Worm (Caenorhabditis elegans) whole organism, L4 larva: ENCODE results near the gene C44H4.4.

Experiments used
- F10B5.3 ChIP-seq: sonication (generic microtip); optimal IDR thresholded peaks from 2 replicates; lab custom pipeline; 2016; ENCODE audit warnings: mild to moderate bottlenecking, missing genetic modification characterization, missing compliant biosample characterization
- F37D6.2 ChIP-seq: sonication (generic microtip); optimal IDR thresholded peaks from 2 replicates; lab custom pipeline; 2016; ENCODE audit warnings: mild to moderate bottlenecking, missing genetic modification characterization, missing compliant biosample characterization
- F44E2.7 ChIP-seq: fragments of 200-800 bp; sonication (Bioruptor generic); IDR thresholded peaks from 2 replicates; pipeline ENCODE4 v2.1.2; 2022; ENCODE audit warnings: missing genetic modification characterization, missing compliant biosample characterization
- R02D3.7 ChIP-seq: fragments of 150-350 bp; sonication (generic microtip); optimal IDR thresholded peaks from 3 replicates; lab custom pipeline; 2014; ENCODE audit warnings: missing biosample characterization, missing genetic modification characterization
- T20F7.1 ChIP-seq: fragments of 200-800 bp; sonication (Bioruptor generic); optimal IDR thresholded peaks from 2 replicates; lab custom pipeline; 2018; ENCODE audit warnings: mild to moderate bottlenecking, missing genetic modification characterization, missing compliant biosample characterization
- aha-1 ChIP-seq: fragments of 150-350 bp; peaks from one replicate; lab custom pipeline; 2014; ENCODE audit warnings: missing biosample characterization, missing genetic modification characterization
- aly-2 ChIP-seq: sonication (generic microtip); optimal IDR thresholded peaks from 2 replicates; lab custom pipeline; 2018; ENCODE audit warnings: missing biosample characterization, missing genetic modification characterization
- ceh-28 ChIP-seq: fragments of 150-350 bp; optimal IDR thresholded peaks from 2 replicates; lab custom pipeline; 2014; ENCODE audit warnings: missing biosample characterization, missing genetic modification reagents, missing genetic modification characterization
- ceh-32 ChIP-seq: sonication (generic microtip); optimal IDR thresholded peaks from 2 replicates; lab custom pipeline; 2016; ENCODE audit warnings: mild to moderate bottlenecking, missing genetic modification characterization, missing compliant biosample characterization; ENCODE audit not compliant: poor library complexity
- ceh-44 ChIP-seq: fragments of 200-800 bp; sonication (Bioruptor generic); IDR thresholded peaks from 2 replicates; pipeline ENCODE4 v1.3.6; 2022; ENCODE audit warnings: missing genetic modification reagents, missing genetic modification characterization, missing compliant biosample characterization
- ceh-62 ChIP-seq: sonication (generic microtip); optimal IDR thresholded peaks from 2 replicates; lab custom pipeline; 2017; ENCODE audit warnings: missing biosample characterization, missing genetic modification characterization
- ces-1 ChIP-seq: fragments of 150-350 bp; sonication (generic microtip); optimal IDR thresholded peaks from 4 replicates; lab custom pipeline; 2014; ENCODE audit warnings: missing biosample characterization, missing genetic modification reagents, missing genetic modification characterization
- ctbp-1 ChIP-seq: fragments of 200-800 bp; sonication (Bioruptor generic); IDR thresholded peaks from 2 replicates; pipeline ENCODE4 v1.3.6; 2022; ENCODE audit warnings: missing genetic modification reagents, missing genetic modification characterization, missing compliant biosample characterization
- daf-12 ChIP-seq: fragments of 150-350 bp; optimal IDR thresholded peaks from 2 replicates; lab custom pipeline; 2014; ENCODE audit warnings: missing biosample characterization, missing genetic modification reagents, missing genetic modification characterization
- daf-16 ChIP-seq, 3 experiments: sonication (generic microtip); optimal IDR thresholded peaks; 2 replicates each; lab custom pipeline; 2016 to 2017; ENCODE audit warnings: missing genetic modification characterization in 3 of 3, missing genetic modification reagents in 3 of 3, mild to moderate bottlenecking in 2 of 3, missing compliant biosample characterization in 2 of 3, missing biosample characterization in 1 of 3, moderate library complexity in 1 of 3
- daf-19 ChIP-seq: fragments of 200-800 bp; sonication (Bioruptor generic); conservative IDR thresholded peaks from 2 replicates; pipeline ENCODE4 v1.3.6; 2022; ENCODE audit warnings: missing genetic modification characterization, missing compliant biosample characterization
- daf-8 ChIP-seq: fragments of 200-800 bp; sonication (Bioruptor generic); IDR thresholded peaks from 2 replicates; pipeline ENCODE4 v1.3.6; 2022; ENCODE audit warnings: missing genetic modification characterization, missing compliant biosample characterization
- dve-1 ChIP-seq: sonication (generic microtip); optimal IDR thresholded peaks from 2 replicates; lab custom pipeline; 2017; ENCODE audit warnings: antibody characterized with exemption, mild to moderate bottlenecking, missing genetic modification characterization, missing compliant biosample characterization; ENCODE audit not compliant: insufficient read depth
- fos-1 ChIP-seq: fragments of 150-350 bp; optimal IDR thresholded peaks from 2 replicates; lab custom pipeline; 2014; ENCODE audit warnings: missing biosample characterization, missing genetic modification characterization
- hmg-1.1 ChIP-seq: fragments of 200-800 bp; sonication (Bioruptor generic); IDR thresholded peaks from 2 replicates; pipeline ENCODE4 v1.3.6; 2022; ENCODE audit warnings: missing genetic modification reagents, missing genetic modification characterization, missing compliant biosample characterization
- lim-7 ChIP-seq: fragments of 200-800 bp; sonication (Bioruptor generic); IDR thresholded peaks from 2 replicates; pipeline ENCODE4 v1.3.6; 2022; ENCODE audit warnings: missing genetic modification characterization, missing compliant biosample characterization
- lin-15B ChIP-seq: fragments of 150-350 bp; sonication (generic microtip); optimal IDR thresholded peaks from 3 replicates; lab custom pipeline; 2014; ENCODE audit warnings: missing biosample characterization, missing genetic modification characterization
- lin-29 ChIP-seq: fragments of 200-800 bp; sonication (Bioruptor generic); IDR thresholded peaks from 2 replicates; pipeline ENCODE4 v1.3.6; 2022; ENCODE audit warnings: missing genetic modification reagents, missing genetic modification characterization, missing compliant biosample characterization
- lin-39 ChIP-seq: fragments of 150-350 bp; optimal IDR thresholded peaks from 2 replicates; lab custom pipeline; 2014; ENCODE audit warnings: missing biosample characterization, missing genetic modification reagents, missing genetic modification characterization
- lir-3 ChIP-seq: sonication (generic microtip); optimal IDR thresholded peaks from 2 replicates; lab custom pipeline; 2016; ENCODE audit warnings: mild to moderate bottlenecking, missing genetic modification characterization, missing compliant biosample characterization
- lsy-2 ChIP-seq, 2 experiments: fragments of 150-350 bp in 1 of 2; sonication (generic microtip) in 1 of 2; optimal IDR thresholded peaks; 2 replicates each; lab custom pipeline; 2014 to 2017; ENCODE audit warnings: missing biosample characterization in 2 of 2, missing genetic modification characterization in 2 of 2
- madf-5 ChIP-seq, 2 experiments: fragments of 200-800 bp; sonication (Bioruptor generic); IDR thresholded peaks; 2 replicates each; pipeline ENCODE4 v1.3.6; 2022; ENCODE audit warnings: missing compliant biosample characterization in 2 of 2, missing genetic modification characterization in 2 of 2
- mdt-29 ChIP-seq: fragments of 200-800 bp; sonication (Bioruptor generic); IDR thresholded peaks from 2 replicates; pipeline ENCODE4 v1.3.6; 2022; ENCODE audit warnings: missing genetic modification reagents, missing genetic modification characterization, missing compliant biosample characterization
- mep-1 ChIP-seq: fragments of 150-350 bp; sonication (generic microtip); optimal IDR thresholded peaks from 3 replicates; lab custom pipeline; 2014; ENCODE audit warnings: missing biosample characterization, missing genetic modification characterization
- mes-2 ChIP-seq: sonication (generic microtip); optimal IDR thresholded peaks from 2 replicates; lab custom pipeline; 2016; ENCODE audit warnings: missing genotype, mild to moderate bottlenecking, missing genetic modification characterization, missing compliant biosample characterization; ENCODE audit not compliant: poor library complexity, severe bottlenecking
- mxl-2 ChIP-seq: fragments of 200-800 bp; sonication (Bioruptor generic); conservative IDR thresholded peaks from 2 replicates; pipeline ENCODE4 v1.3.6; 2022; ENCODE audit warnings: missing genetic modification reagents, missing genetic modification characterization, missing compliant biosample characterization
- nhr-25 ChIP-seq: sonication (generic microtip); optimal IDR thresholded peaks from 2 replicates; lab custom pipeline; 2017; ENCODE audit warnings: missing genetic modification characterization, mild to moderate bottlenecking, missing compliant biosample characterization, antibody characterized with exemption, moderate library complexity, borderline replicate concordance; ENCODE audit not compliant: insufficient read depth
- nhr-28 ChIP-seq: fragments of 150-350 bp; optimal IDR thresholded peaks from 2 replicates; lab custom pipeline; 2014; ENCODE audit warnings: missing biosample characterization, missing genetic modification characterization
- nhr-41 ChIP-seq: fragments of 200-800 bp; sonication (Bioruptor generic); IDR thresholded peaks from 2 replicates; pipeline ENCODE4 v1.3.6; 2022; ENCODE audit warnings: missing genetic modification reagents, missing genetic modification characterization, missing compliant biosample characterization
- nhr-42 ChIP-seq: fragments of 200-800 bp; sonication (Bioruptor generic); IDR thresholded peaks from 2 replicates; pipeline ENCODE4 v1.3.6; 2022; ENCODE audit warnings: missing genetic modification characterization, missing compliant biosample characterization
- pha-4 ChIP-seq, 2 experiments: fragments of 150-350 bp in 1 of 2; fragments of 200-800 bp in 1 of 2; sonication (Bioruptor generic) in 1 of 2; IDR thresholded peaks in 1 of 2; optimal IDR thresholded peaks in 1 of 2; 2 replicates each; pipeline versions ENCODE4 v1.3.6 to Lab custom; 2014 to 2022; ENCODE audit warnings: missing genetic modification characterization in 2 of 2, missing genetic modification reagents in 2 of 2, missing biosample characterization in 1 of 2, missing compliant biosample characterization in 1 of 2
- php-3 ChIP-seq: fragments of 200-800 bp; sonication (Bioruptor generic); IDR thresholded peaks from 2 replicates; pipeline ENCODE4 v1.3.6; 2022; ENCODE audit warnings: missing genetic modification reagents, missing genetic modification characterization, missing compliant biosample characterization
- pqm-1 ChIP-seq: sonication (generic microtip); optimal IDR thresholded peaks from 2 replicates; lab custom pipeline; 2017; ENCODE audit warnings: missing biosample characterization, missing genetic modification characterization
- rbr-2 ChIP-seq: sonication (generic microtip); optimal IDR thresholded peaks from 2 replicates; lab custom pipeline; 2016; ENCODE audit warnings: missing genotype, missing genetic modification characterization, missing compliant biosample characterization
- set-16 ChIP-seq: fragments of 200-800 bp; sonication (Bioruptor generic); IDR thresholded peaks from 2 replicates; pipeline ENCODE4 v1.3.6; 2022; ENCODE audit warnings: missing genetic modification reagents, missing genetic modification characterization, missing compliant biosample characterization
- skn-1 ChIP-seq: fragments of 150-350 bp; optimal IDR thresholded peaks from 2 replicates; lab custom pipeline; 2014; ENCODE audit warnings: missing biosample characterization, missing genetic modification characterization
- snpc-1.2 ChIP-seq: fragments of 200-800 bp; sonication (Bioruptor generic); IDR thresholded peaks from 2 replicates; pipeline ENCODE4 v1.3.6; 2022; ENCODE audit warnings: missing genetic modification reagents, missing genetic modification characterization, missing compliant biosample characterization
- snpc-4 ChIP-seq: fragments of 150-350 bp; optimal IDR thresholded peaks from 2 replicates; lab custom pipeline; 2014; ENCODE audit warnings: missing biosample characterization, missing genetic modification characterization
- spr-1 ChIP-seq: sonication (generic microtip); optimal IDR thresholded peaks from 2 replicates; lab custom pipeline; 2016; ENCODE audit warnings: mild to moderate bottlenecking, missing genetic modification characterization, missing compliant biosample characterization
- tra-1 ChIP-seq: fragments of 200-800 bp; sonication (Bioruptor generic); IDR thresholded peaks from 2 replicates; pipeline ENCODE4 v1.3.6; 2022; ENCODE audit warnings: missing genetic modification reagents, missing genetic modification characterization, missing compliant biosample characterization
- zag-1 ChIP-seq: fragments of 150-350 bp; optimal IDR thresholded peaks from 2 replicates; lab custom pipeline; 2014; ENCODE audit warnings: missing biosample characterization, missing genetic modification characterization
- zfp-3 ChIP-seq: fragments of 200-800 bp; sonication (Bioruptor generic); conservative IDR thresholded peaks from 2 replicates; pipeline ENCODE4 v1.3.6; 2022; ENCODE audit warnings: missing genetic modification reagents, missing genetic modification characterization, missing compliant biosample characterization
- zip-11 ChIP-seq: fragments of 200-800 bp; sonication (Bioruptor generic); IDR thresholded peaks from 2 replicates; pipeline ENCODE4 v1.3.6; 2022; ENCODE audit warnings: missing genetic modification characterization, missing compliant biosample characterization
- zip-2 ChIP-seq: fragments of 150-350 bp; optimal IDR thresholded peaks from 2 replicates; lab custom pipeline; 2014; ENCODE audit warnings: missing biosample characterization, missing genetic modification characterization
- ztf-11 ChIP-seq: fragments of 150-350 bp; optimal IDR thresholded peaks from 2 replicates; lab custom pipeline; 2014; ENCODE audit warnings: missing biosample characterization, missing genetic modification characterization
- ztf-7 ChIP-seq: fragments of 150-350 bp; optimal IDR thresholded peaks from 2 replicates; lab custom pipeline; 2014; ENCODE audit warnings: missing biosample characterization, missing genetic modification characterization

The C44H4.4 gene

DNA sequence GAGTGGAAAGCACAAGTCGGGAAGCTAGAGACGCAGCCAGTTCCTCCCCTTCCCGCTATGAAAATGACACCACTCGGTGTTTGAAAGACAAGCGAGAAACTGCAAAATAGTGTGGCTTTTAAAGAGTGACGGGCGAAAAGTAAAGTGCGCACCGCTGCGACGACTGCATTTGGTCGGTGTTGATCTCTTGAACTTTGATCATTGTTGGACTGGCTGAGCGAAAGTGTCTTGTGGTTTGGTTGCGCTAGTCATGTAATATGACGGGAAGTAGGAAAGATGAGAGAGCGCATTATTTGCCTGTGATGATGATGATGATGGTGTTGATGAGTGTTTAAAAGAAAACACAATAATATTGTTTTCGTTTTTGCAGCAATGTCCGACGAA lies 28.6 kb downstream of the C44H4.4 start (continued):
- TF ChIP-seq fos-1 (tag; lab: Kevin White, UChicago): peak; percentile 73
- TF ChIP-seq ceh-32 (tag; lab: Kevin White, UChicago): no peak
- no peak for TF ChIP-seq mxl-2 (GFP tag; lab: Robert Waterston, UW)
- peak; percentile 63 for TF ChIP-seq spr-1 (tag; lab: Kevin White, UChicago)
- no peak for TF ChIP-seq skn-1
- peak; percentile 75 to 79 for TF ChIP-seq lsy-2 (tag; optimal IDR thresholded peaks at IDR 0.05; lab: Kevin White, UChicago)
- TF ChIP-seq snpc-4 (tag; lab: Kevin White, UChicago): no peak
- no peak for TF ChIP-seq aly-2 (tag; lab: Kevin White, UChicago)
- TF ChIP-seq zip-2 (tag; lab: Kevin White, UChicago): peak; percentile 55
- no peak for TF ChIP-seq daf-19 (GFP tag; lab: Robert Waterston, UW)
- peak; percentile 97 for TF ChIP-seq mep-1 (tag; lab: Kevin White, UChicago)
- peak; percentile 92 for TF ChIP-seq tra-1
- TF ChIP-seq snpc-1.2: no peak
- TF ChIP-seq rbr-2 (tag; lab: Kevin White, UChicago): peak; percentile 82
- no peak for TF ChIP-seq madf-5 (GFP tag; IDR thresholded peaks at IDR 0.05; lab: Robert Waterston, UW)
- no peak for TF ChIP-seq daf-8 (GFP tag; lab: Robert Waterston, UW)
- peak; percentile 90 for TF ChIP-seq ctbp-1
- TF ChIP-seq F44E2.7 (GFP tag; lab: Robert Waterston, UW): no peak
- TF ChIP-seq set-16 (GFP tag; lab: Robert Waterston, UW): peak; percentile 49; the same call in 1 of the 2 replicates
- TF ChIP-seq dve-1 (tag; lab: Kevin White, UChicago): peak; percentile 98
- TF ChIP-seq ztf-7 (tag; lab: Kevin White, UChicago): peak; percentile 65
- peak; percentile 99 for TF ChIP-seq aha-1
- peak; percentile 20; the same call in 1 of the 2 replicates for TF ChIP-seq nhr-42 (GFP tag; lab: Robert Waterston, UW)
- TF ChIP-seq lin-15B (tag; lab: Kevin White, UChicago): no peak
- TF ChIP-seq R02D3.7 (tag; lab: Kevin White, UChicago): no peak
- TF ChIP-seq ceh-44 (GFP tag; lab: Robert Waterston, UW): no peak
- TF ChIP-seq T20F7.1 (GFP tag; lab: Kevin White, UChicago): peak; percentile 76
- no peak for TF ChIP-seq lin-39 (tag; lab: Kevin White, UChicago)
- TF ChIP-seq lir-3 (tag; lab: Kevin White, UChicago): no peak
- no peak for TF ChIP-seq zag-1 (tag; lab: Kevin White, UChicago)
- TF ChIP-seq nhr-25: peak; percentile 80
- no peak for TF ChIP-seq ztf-11 (tag; lab: Kevin White, UChicago)
- TF ChIP-seq ceh-28 (tag; lab: Kevin White, UChicago): no peak
- TF ChIP-seq daf-12: no peak
- no peak for TF ChIP-seq ceh-62 (tag; lab: Kevin White, UChicago)
- TF ChIP-seq F10B5.3 (tag; lab: Kevin White, UChicago): no peak
- no peak for TF ChIP-seq zip-11 (GFP tag; lab: Robert Waterston, UW)
- TF ChIP-seq hmg-1.1: peak; percentile 72
- peak; percentile 39 for TF ChIP-seq F37D6.2 (tag; lab: Kevin White, UChicago)
- TF ChIP-seq pqm-1 (tag; lab: Kevin White, UChicago): peak; percentile 71
- TF ChIP-seq lin-29 (GFP tag; lab: Robert Waterston, UW): no peak
- TF ChIP-seq php-3 (GFP tag; lab: Robert Waterston, UW): 0 out of 2 replicates have a peak, but pooled peaks have one; percentile 48
- TF ChIP-seq mes-2 (tag; lab: Kevin White, UChicago): peak; percentile 65
- no peak for TF ChIP-seq lim-7 (GFP tag; lab: Robert Waterston, UW)
- peak; percentile 19 to 77 for TF ChIP-seq daf-16 (GFP tag; optimal IDR thresholded peaks at IDR 0.05; lab: Kevin White, UChicago)
- peak; percentile 97 for TF ChIP-seq daf-16 (tag; optimal IDR thresholded peaks at IDR 0.05; lab: Kevin White, UChicago)
- TF ChIP-seq ces-1 (GFP tag; lab: Kevin White, UChicago): no peak
- no peak for TF ChIP-seq mdt-29 (GFP tag; lab: Robert Waterston, UW)
- TF ChIP-seq pha-4 (GFP tag; IDR thresholded peaks at IDR 0.05; lab: Robert Waterston, UW): peak; percentile 94
- TF ChIP-seq pha-4 (tag; optimal IDR thresholded peaks at IDR 0.05; lab: Kevin White, UChicago): peak; percentile 58
- peak; percentile 98 for TF ChIP-seq nhr-28
- TF ChIP-seq zfp-3 (GFP tag; lab: Robert Waterston, UW): 0 out of 2 replicates have a peak, but pooled peaks have one; percentile 39
- TF ChIP-seq nhr-41: peak; percentile 44; the same call in 1 of the 2 replicates
